Fruit fly (Drosophila melanogaster) Kc167 (cell line): ENCODE measurements around the gene vas.

Experiments used
- h ChIP-seq: fragments of >200 bp; optimal IDR thresholded peaks from 3 replicates; lab custom pipeline; 2018; ENCODE audit warnings: missing external identifiers
- insv ChIP-seq: fragments of >200 bp; optimal IDR thresholded peaks from 3 replicates; lab custom pipeline; 2018; ENCODE audit warnings: missing external identifiers
- psq ChIP-seq: fragments of >200 bp; optimal IDR thresholded peaks from 2 replicates; lab custom pipeline; 2017; ENCODE audit warnings: missing external identifiers
- ttk ChIP-seq: sonication (Bioruptor generic); optimal IDR thresholded peaks from 2 replicates; lab custom pipeline; 2017; ENCODE audit warnings: missing external identifiers

DNA sequence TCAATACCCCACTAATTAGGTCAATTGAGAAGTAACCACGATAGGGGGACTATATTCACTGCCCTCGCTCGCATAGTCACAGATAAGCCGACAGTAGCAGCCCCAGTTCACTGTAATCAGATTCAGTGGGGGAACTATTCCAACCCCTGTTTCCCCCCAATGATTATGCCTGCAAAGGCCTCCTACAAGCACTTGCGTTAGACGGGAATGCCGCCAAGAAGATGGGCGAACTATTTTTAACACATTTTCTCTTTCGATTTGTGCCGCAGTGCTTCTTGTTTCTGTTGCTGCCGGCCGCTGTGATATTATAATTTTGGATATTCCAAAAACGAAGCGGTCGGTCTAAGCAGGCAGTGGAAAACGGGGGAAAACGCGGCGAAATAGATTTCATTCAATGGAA is 4.2 kb downstream of the vas start:
- TF ChIP-seq insv (lab: Kevin White, UChicago) = no peak
- TF ChIP-seq psq (lab: Kevin White, UChicago) = no peak
- no peak for TF ChIP-seq h (lab: Kevin White, UChicago)
- TF ChIP-seq ttk (lab: Kevin White, UChicago) = no peak
